Worm (Caenorhabditis elegans) whole organism, L4 larva: Measurements from ENCODE around the gene nhr-10.

ENCODE experiments used
- F44E2.7 ChIP-seq: fragments of 200-800 bp; sonication (Bioruptor generic); IDR thresholded peaks from 2 replicates; pipeline ENCODE4 v2.1.2; 2022; ENCODE audit warnings: missing genetic modification characterization, missing compliant biosample characterization
- T20F7.1 ChIP-seq: fragments of 200-800 bp; sonication (Bioruptor generic); optimal IDR thresholded peaks from 2 replicates; lab custom pipeline; 2018; ENCODE audit warnings: mild to moderate bottlenecking, missing genetic modification characterization, missing compliant biosample characterization
- T26A8.4 ChIP-seq: fragments of 200-800 bp; sonication (Bioruptor generic); IDR thresholded peaks from 2 replicates; pipeline ENCODE4 v1.3.6; 2022; ENCODE audit warnings: missing genetic modification characterization, missing compliant biosample characterization
- Y105C5A.15 ChIP-seq: fragments of 200-800 bp; sonication (Bioruptor generic); IDR thresholded peaks from 2 replicates; pipeline ENCODE4 v1.3.6; 2022; ENCODE audit warnings: missing genetic modification characterization, missing compliant biosample characterization
- ZK546.5 ChIP-seq, 2 experiments: sonication (generic microtip); optimal IDR thresholded peaks; 2 replicates each; lab custom pipeline; 2017; ENCODE audit warnings: missing biosample characterization in 2 of 2, missing genetic modification characterization in 2 of 2
- aha-1 ChIP-seq: fragments of 150-350 bp; peaks from one replicate; lab custom pipeline; 2014; ENCODE audit warnings: missing biosample characterization, missing genetic modification characterization
- aly-2 ChIP-seq: sonication (generic microtip); optimal IDR thresholded peaks from 2 replicates; lab custom pipeline; 2018; ENCODE audit warnings: missing biosample characterization, missing genetic modification characterization
- ama-1 ChIP-seq: fragments of 150-350 bp; optimal IDR thresholded peaks from 2 replicates; lab custom pipeline; 2014; ENCODE audit warnings: inconsistent platforms, mixed read lengths
- arid-1 ChIP-seq: fragments of 200-800 bp; sonication (Bioruptor generic); conservative IDR thresholded peaks from 2 replicates; pipeline ENCODE4 v1.3.6; 2022; ENCODE audit warnings: missing genetic modification reagents, missing genetic modification characterization, missing compliant biosample characterization
- attf-4 ChIP-seq: sonication (generic microtip); optimal IDR thresholded peaks from 3 replicates; lab custom pipeline; 2017; ENCODE audit warnings: missing biosample characterization, missing genetic modification characterization
- ceh-28 ChIP-seq: fragments of 150-350 bp; optimal IDR thresholded peaks from 2 replicates; lab custom pipeline; 2014; ENCODE audit warnings: missing biosample characterization, missing genetic modification reagents, missing genetic modification characterization
- ctbp-1 ChIP-seq: fragments of 200-800 bp; sonication (Bioruptor generic); IDR thresholded peaks from 2 replicates; pipeline ENCODE4 v1.3.6; 2022; ENCODE audit warnings: missing genetic modification reagents, missing genetic modification characterization, missing compliant biosample characterization
- dmd-8 ChIP-seq: fragments of 200-800 bp; sonication (Bioruptor generic); IDR thresholded peaks from 2 replicates; pipeline ENCODE4 v1.3.6; 2022; ENCODE audit warnings: missing genetic modification characterization, missing compliant biosample characterization
- dmd-9 ChIP-seq: fragments of 200-800 bp; sonication (Bioruptor generic); IDR thresholded peaks from 2 replicates; pipeline ENCODE4 v1.3.6; 2022; ENCODE audit warnings: missing genetic modification reagents, missing genetic modification characterization, missing compliant biosample characterization
- duxl-1 ChIP-seq: sonication (generic microtip); optimal IDR thresholded peaks from 2 replicates; lab custom pipeline; 2016; ENCODE audit warnings: mild to moderate bottlenecking, missing genetic modification characterization, moderate library complexity, missing compliant biosample characterization; ENCODE audit not compliant: poor library complexity
- egl-27 ChIP-seq: sonication (generic microtip); optimal IDR thresholded peaks from 3 replicates; lab custom pipeline; 2017; ENCODE audit warnings: missing biosample characterization, missing genetic modification reagents, missing genetic modification characterization
- egl-43 ChIP-seq: fragments of 200-800 bp; sonication (Bioruptor generic); IDR thresholded peaks from 2 replicates; pipeline ENCODE4 v1.3.6; 2022; ENCODE audit warnings: missing genetic modification reagents, missing genetic modification characterization, missing compliant biosample characterization
- fos-1 ChIP-seq: fragments of 150-350 bp; optimal IDR thresholded peaks from 2 replicates; lab custom pipeline; 2014; ENCODE audit warnings: missing biosample characterization, missing genetic modification characterization
- hlh-30 ChIP-seq: sonication (generic microtip); optimal IDR thresholded peaks from 2 replicates; lab custom pipeline; 2017; ENCODE audit warnings: antibody characterized with exemption, mild to moderate bottlenecking, missing genetic modification characterization, missing compliant biosample characterization; ENCODE audit not compliant: insufficient read depth
- lin-1 ChIP-seq: fragments of 200-800 bp; sonication (Bioruptor generic); IDR thresholded peaks from 2 replicates; pipeline ENCODE4 v1.3.6; 2022; ENCODE audit warnings: missing genetic modification reagents, missing genetic modification characterization, missing compliant biosample characterization
- lin-13 ChIP-seq: fragments of 150-350 bp; optimal IDR thresholded peaks from 2 replicates; lab custom pipeline; 2014; ENCODE audit warnings: missing biosample characterization, missing genetic modification reagents, missing genetic modification characterization
- lin-38 ChIP-seq: fragments of 200-800 bp; sonication (Bioruptor generic); IDR thresholded peaks from 2 replicates; pipeline ENCODE4 v1.3.6; 2022; ENCODE audit warnings: missing genetic modification reagents, missing genetic modification characterization, missing compliant biosample characterization
- madf-5 ChIP-seq, 2 experiments: fragments of 200-800 bp; sonication (Bioruptor generic); IDR thresholded peaks; 2 replicates each; pipeline ENCODE4 v1.3.6; 2022; ENCODE audit warnings: missing compliant biosample characterization in 2 of 2, missing genetic modification characterization in 2 of 2
- madf-9 ChIP-seq: fragments of 200-800 bp; sonication (Bioruptor generic); conservative IDR thresholded peaks from 2 replicates; pipeline ENCODE4 v1.3.6; 2022; ENCODE audit warnings: missing genetic modification reagents, missing genetic modification characterization, missing compliant biosample characterization
- mep-1 ChIP-seq: fragments of 150-350 bp; sonication (generic microtip); optimal IDR thresholded peaks from 3 replicates; lab custom pipeline; 2014; ENCODE audit warnings: missing biosample characterization, missing genetic modification characterization
- nhr-10 ChIP-seq: fragments of 150-350 bp; optimal IDR thresholded peaks from 2 replicates; lab custom pipeline; 2014; ENCODE audit warnings: missing biosample characterization, missing genetic modification characterization
- nhr-25 ChIP-seq: sonication (generic microtip); optimal IDR thresholded peaks from 2 replicates; lab custom pipeline; 2017; ENCODE audit warnings: missing genetic modification characterization, mild to moderate bottlenecking, missing compliant biosample characterization, antibody characterized with exemption, moderate library complexity, borderline replicate concordance; ENCODE audit not compliant: insufficient read depth
- nhr-28 ChIP-seq: fragments of 150-350 bp; optimal IDR thresholded peaks from 2 replicates; lab custom pipeline; 2014; ENCODE audit warnings: missing biosample characterization, missing genetic modification characterization
- pha-4 ChIP-seq, 2 experiments: fragments of 150-350 bp in 1 of 2; fragments of 200-800 bp in 1 of 2; sonication (Bioruptor generic) in 1 of 2; IDR thresholded peaks in 1 of 2; optimal IDR thresholded peaks in 1 of 2; 2 replicates each; pipeline versions ENCODE4 v1.3.6 to Lab custom; 2014 to 2022; ENCODE audit warnings: missing genetic modification characterization in 2 of 2, missing genetic modification reagents in 2 of 2, missing biosample characterization in 1 of 2, missing compliant biosample characterization in 1 of 2
- php-3 ChIP-seq: fragments of 200-800 bp; sonication (Bioruptor generic); IDR thresholded peaks from 2 replicates; pipeline ENCODE4 v1.3.6; 2022; ENCODE audit warnings: missing genetic modification reagents, missing genetic modification characterization, missing compliant biosample characterization
- saeg-2 ChIP-seq: fragments of 200-800 bp; sonication (Bioruptor generic); IDR thresholded peaks from 2 replicates; pipeline ENCODE4 v1.3.6; 2022; ENCODE audit warnings: missing genetic modification reagents, missing genetic modification characterization, missing compliant biosample characterization
- sdz-12 ChIP-seq: fragments of 200-800 bp; sonication (Bioruptor generic); optimal IDR thresholded peaks from 2 replicates; lab custom pipeline; 2018; ENCODE audit warnings: mild to moderate bottlenecking, missing genetic modification characterization, missing compliant biosample characterization
- set-16 ChIP-seq: fragments of 200-800 bp; sonication (Bioruptor generic); IDR thresholded peaks from 2 replicates; pipeline ENCODE4 v1.3.6; 2022; ENCODE audit warnings: missing genetic modification reagents, missing genetic modification characterization, missing compliant biosample characterization
- skn-1 ChIP-seq: fragments of 150-350 bp; optimal IDR thresholded peaks from 2 replicates; lab custom pipeline; 2014; ENCODE audit warnings: missing biosample characterization, missing genetic modification characterization
- snpc-4 ChIP-seq: fragments of 150-350 bp; optimal IDR thresholded peaks from 2 replicates; lab custom pipeline; 2014; ENCODE audit warnings: missing biosample characterization, missing genetic modification characterization
- tag-97 ChIP-seq: fragments of 200-800 bp; sonication (Bioruptor generic); IDR thresholded peaks from 2 replicates; pipeline ENCODE4 v1.3.6; 2022; ENCODE audit warnings: missing genetic modification characterization, missing compliant biosample characterization
- tra-1 ChIP-seq: fragments of 200-800 bp; sonication (Bioruptor generic); IDR thresholded peaks from 2 replicates; pipeline ENCODE4 v1.3.6; 2022; ENCODE audit warnings: missing genetic modification reagents, missing genetic modification characterization, missing compliant biosample characterization
- unc-62 ChIP-seq, 3 experiments: fragments of 150-350 bp in 1 of 3; sonication (generic microtip); optimal IDR thresholded peaks in 2 of 3; peaks in 1 of 3; 1 replicate in 1 of 3; 2 replicates in 2 of 3; lab custom pipeline; 2014 to 2017; ENCODE audit warnings: missing biosample characterization in 3 of 3, missing genetic modification characterization in 3 of 3, missing genetic modification reagents in 3 of 3, missing genotype in 1 of 3
- vab-7 ChIP-seq: fragments of 200-800 bp; sonication (Bioruptor generic); IDR thresholded peaks from 2 replicates; pipeline ENCODE4 v1.3.6; 2022; ENCODE audit warnings: missing genetic modification reagents, missing genetic modification characterization, missing compliant biosample characterization
- zag-1 ChIP-seq: fragments of 150-350 bp; optimal IDR thresholded peaks from 2 replicates; lab custom pipeline; 2014; ENCODE audit warnings: missing biosample characterization, missing genetic modification characterization

The nhr-10 gene

DNA sequence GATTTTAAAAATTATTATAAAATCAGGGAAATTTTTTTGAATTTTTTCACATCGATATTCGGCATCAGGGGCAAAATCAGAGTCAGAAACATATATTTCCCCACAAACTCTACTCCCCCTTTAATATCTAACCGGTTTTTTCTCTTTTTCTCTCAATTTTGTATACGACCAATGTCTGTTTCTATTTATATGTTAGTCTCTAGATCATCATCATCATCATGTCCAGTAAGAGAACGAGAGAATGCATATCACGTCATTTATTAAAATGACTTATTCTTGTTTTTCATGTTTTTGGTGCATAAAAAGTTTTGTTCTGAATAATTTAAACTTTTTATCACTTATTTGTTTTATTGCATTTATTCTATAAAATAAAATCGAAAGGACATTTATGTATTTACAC lies 37.3 kb upstream of the nhr-10 start:
- TF ChIP-seq T26A8.4 (GFP tag; lab: Robert Waterston, UW): 0 out of 2 replicates have a peak, but pooled peaks have one; percentile 7
- TF ChIP-seq lin-13 (GFP tag; lab: Kevin White, UChicago): no peak
- TF ChIP-seq ctbp-1: 0 out of 2 replicates have a peak, but pooled peaks have one; percentile 37
- TF ChIP-seq mep-1 (tag; lab: Kevin White, UChicago): peak; percentile 2

DNA sequence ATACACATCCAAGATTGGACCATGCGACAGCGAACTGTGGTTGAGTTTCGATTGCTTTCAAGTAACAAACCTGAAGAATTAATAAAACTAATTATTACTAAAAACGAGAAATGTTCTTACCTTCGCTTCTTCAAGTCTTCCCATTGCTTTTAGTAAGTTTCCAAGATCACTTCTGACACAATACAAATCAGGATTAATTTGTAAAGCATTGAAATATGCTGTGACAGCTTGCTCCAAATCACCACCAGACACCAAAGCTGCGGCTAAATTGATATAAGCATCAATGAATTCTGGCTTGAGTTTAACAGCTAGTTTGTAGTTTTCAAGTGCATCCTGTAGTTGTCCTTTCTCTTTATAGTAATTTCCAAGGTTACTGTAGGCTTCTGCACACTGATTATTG lies 34.9 kb upstream of the nhr-10 start:
- no peak for TF ChIP-seq F44E2.7 (GFP tag; lab: Robert Waterston, UW)
- TF ChIP-seq pha-4 (GFP tag; IDR thresholded peaks at IDR 0.05; lab: Robert Waterston, UW): no peak
- no peak for TF ChIP-seq pha-4 (tag; optimal IDR thresholded peaks at IDR 0.05; lab: Kevin White, UChicago)
- no peak for TF ChIP-seq skn-1 (tag; lab: Kevin White, UChicago)
- TF ChIP-seq unc-62 (GFP tag; optimal IDR thresholded peaks at IDR 0.05 in 1 of 2; lab: Kevin White, UChicago): peak in 1 of 2 experiments; percentile 54
- no peak for TF ChIP-seq unc-62 (tag; optimal IDR thresholded peaks at IDR 0.05; lab: Kevin White, UChicago)
- no peak for TF ChIP-seq vab-7
- TF ChIP-seq aha-1: peak; percentile 91
- no peak for TF ChIP-seq attf-4
- no peak for TF ChIP-seq egl-43
- TF ChIP-seq nhr-28 (tag; lab: Kevin White, UChicago): no peak

DNA sequence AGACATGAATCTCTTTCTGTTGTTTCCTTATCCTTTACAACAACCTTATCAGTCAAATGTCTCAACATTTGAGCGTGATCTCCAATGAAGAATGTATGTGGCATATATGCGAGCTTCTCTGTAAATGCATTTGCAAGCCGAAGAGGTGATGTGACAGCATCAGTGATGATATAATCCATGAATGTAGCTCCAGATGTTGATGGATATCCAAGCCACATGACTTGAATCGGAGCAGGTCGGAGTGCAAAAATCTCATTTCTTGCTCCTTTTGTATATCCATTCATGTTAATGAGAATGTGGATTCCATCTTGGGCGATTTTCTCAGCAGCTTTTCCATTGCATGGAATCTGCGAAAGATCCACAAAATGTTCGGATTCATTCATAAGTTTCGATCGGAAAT lies 33.0 kb upstream of the nhr-10 start:
- TF ChIP-seq madf-9 (GFP tag; lab: Robert Waterston, UW) (no peak), aha-1 (peak; percentile 77)

DNA sequence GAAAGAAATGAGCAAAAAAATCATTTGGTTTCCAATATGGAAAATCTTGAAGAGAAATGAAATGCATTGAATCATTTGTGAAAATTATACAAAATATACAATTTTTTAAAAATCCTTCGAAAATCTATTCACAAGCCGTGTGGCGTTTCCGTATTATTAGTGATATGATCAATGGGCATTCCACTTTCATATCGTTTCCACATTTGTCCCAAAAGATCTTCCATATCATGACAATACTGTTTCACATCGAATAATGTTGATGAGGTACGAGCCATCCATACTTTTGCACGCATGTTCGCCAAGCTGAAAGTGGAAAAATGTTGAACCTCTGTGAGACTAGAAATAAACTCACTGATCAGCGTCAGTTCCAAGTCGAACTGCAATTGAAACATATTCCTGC lies 31.1 kb upstream of the nhr-10 start:
- no peak for TF ChIP-seq snpc-4 (tag; lab: Kevin White, UChicago)
- 0 out of 2 replicates have a peak, but pooled peaks have one; percentile 12 for TF ChIP-seq T26A8.4 (GFP tag; lab: Robert Waterston, UW)
- peak; percentile 91 for TF ChIP-seq aha-1
- TF ChIP-seq, all 104 proteins: peak for 2

DNA sequence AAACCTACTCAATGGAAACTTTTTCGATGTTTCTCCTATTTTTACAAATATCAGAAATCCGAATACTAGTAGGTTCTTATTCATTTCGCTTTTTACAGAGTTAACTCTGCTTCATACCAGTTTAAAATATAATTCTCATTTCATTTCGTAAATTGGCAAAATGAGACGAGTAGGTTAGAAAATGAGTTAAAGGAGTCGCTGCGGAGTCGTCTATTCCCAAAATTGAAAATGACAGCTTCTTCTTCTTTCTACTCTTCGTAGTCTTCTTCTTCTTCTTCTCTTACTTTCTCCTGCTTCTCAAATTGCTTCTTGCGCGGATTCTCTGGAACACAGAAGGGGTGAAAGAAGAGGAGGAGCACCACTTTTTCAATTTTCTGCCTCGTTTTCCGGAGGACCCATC lies 29.5 kb upstream of the nhr-10 start, which contains the start of gene glr-2:
Gene glr-2, minus strand, starts transcription at position 211 of the 400 bp plus-strand sequence.
- TF ChIP-seq egl-27: no peak
- no peak for TF ChIP-seq saeg-2 (GFP tag; lab: Robert Waterston, UW)
- TF ChIP-seq zag-1 (tag; lab: Kevin White, UChicago): no peak
- no peak for TF ChIP-seq arid-1 (GFP tag; lab: Robert Waterston, UW)
- no peak for TF ChIP-seq hlh-30
- no peak for TF ChIP-seq T20F7.1 (GFP tag; lab: Kevin White, UChicago)
- no peak for TF ChIP-seq tag-97
- no peak for TF ChIP-seq aly-2
- TF ChIP-seq sdz-12 (GFP tag; lab: Kevin White, UChicago): no peak
- no peak for TF ChIP-seq dmd-8 (GFP tag; lab: Robert Waterston, UW)
- no peak for TF ChIP-seq fos-1 (tag; lab: Kevin White, UChicago)
- TF ChIP-seq unc-62 (GFP tag; optimal IDR thresholded peaks at IDR 0.05 in 1 of 2; lab: Kevin White, UChicago): no peak
- no peak for TF ChIP-seq unc-62 (tag; optimal IDR thresholded peaks at IDR 0.05; lab: Kevin White, UChicago)
- no peak for TF ChIP-seq ceh-28 (tag; lab: Kevin White, UChicago)

DNA sequence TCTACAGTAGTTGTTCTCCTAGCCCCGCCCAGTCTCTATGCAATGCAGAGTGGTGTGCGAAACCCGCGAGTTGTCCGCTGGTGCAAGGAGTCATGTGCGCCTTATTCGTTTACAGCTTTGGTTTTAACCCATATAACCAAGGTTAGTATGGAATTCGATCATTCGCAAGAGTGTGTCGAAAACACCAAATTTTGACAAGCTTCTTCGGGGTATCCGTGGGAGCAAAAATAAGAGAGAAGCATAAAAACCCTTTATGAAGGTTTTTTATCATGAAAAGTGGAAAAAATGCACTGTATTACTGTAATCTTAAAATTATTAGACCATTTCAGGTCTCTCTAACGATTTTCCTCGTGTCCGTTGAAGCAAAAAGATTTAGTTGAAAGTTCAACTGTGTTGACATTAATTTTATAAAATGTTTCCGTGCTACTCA lies 26.9 kb upstream of the nhr-10 start:
- TF ChIP-seq madf-9 (GFP tag; lab: Robert Waterston, UW) (no peak), nhr-10 (no peak), Y105C5A.15 (GFP tag; lab: Robert Waterston, UW) (0 out of 2 replicates have a peak, but pooled peaks have one; percentile 58), dmd-9 (GFP tag; lab: Robert Waterston, UW) (no peak), hlh-30 (peak; percentile 65), set-16 (no peak), ama-1 (lab: Kevin White, UChicago) (peak; percentile 85), nhr-25 (tag; lab: Kevin White, UChicago) (no peak), unc-62 (GFP tag; optimal IDR thresholded peaks at IDR 0.05 in 1 of 2; lab: Kevin White, UChicago) (peak in 1 of 2 experiments; percentile 28), unc-62 (tag; optimal IDR thresholded peaks at IDR 0.05; lab: Kevin White, UChicago) (no peak), ZK546.5 (tag; optimal IDR thresholded peaks at IDR 0.05; lab: Kevin White, UChicago) (no peak), lin-38 (GFP tag; lab: Robert Waterston, UW) (peak; percentile 64), madf-5 (GFP tag; IDR thresholded peaks at IDR 0.05; lab: Robert Waterston, UW) (no peak), snpc-4 (tag; lab: Kevin White, UChicago) (peak; percentile 81), lin-1 (GFP tag; lab: Robert Waterston, UW) (0 out of 2 replicates have a peak, but pooled peaks have one; percentile 6), duxl-1 (peak; percentile 33), php-3 (GFP tag; lab: Robert Waterston, UW) (peak; percentile 71; the same call in 1 of the 2 replicates), lin-13 (GFP tag; lab: Kevin White, UChicago) (peak; percentile 39), tra-1 (GFP tag; lab: Robert Waterston, UW) (peak; percentile 39; the same call in 1 of the 2 replicates)
